Fruit fly (Drosophila melanogaster) whole organism, embryonic: ENCODE measurements around the gene Snx6.

Experiments used
- Atf3 ChIP-seq: fragments of 200-800 bp; sonication (Bioruptor generic); optimal IDR thresholded peaks from 3 replicates; lab custom pipeline; 2016; ENCODE audit warnings: missing biosample characterization, missing genetic modification characterization
- BEAF-32 ChIP-seq: fragments of 200-800 bp; sonication (Bioruptor generic); optimal IDR thresholded peaks from 3 replicates; lab custom pipeline; 2017; ENCODE audit warnings: missing biosample characterization, missing genetic modification characterization, mild to moderate bottlenecking, moderate library complexity, missing genetic modification reagents
- CG10147 ChIP-seq: fragments of 200-800 bp; sonication (Bioruptor generic); optimal IDR thresholded peaks from 2 replicates; lab custom pipeline; 2019; ENCODE audit warnings: missing biosample characterization, mild to moderate bottlenecking, missing genetic modification characterization, moderate library complexity
- CG11093 ChIP-seq: fragments of 200-800 bp; sonication (Bioruptor generic); IDR thresholded peaks from 3 replicates; pipeline ENCODE4 v1.3.6; 2022; ENCODE audit warnings: missing biosample characterization, missing genetic modification characterization
- CG11695 ChIP-seq: fragments of 200-800 bp; sonication (Bioruptor generic); IDR thresholded peaks from 3 replicates; pipeline ENCODE4 v1.3.6; 2022; ENCODE audit warnings: missing biosample characterization, missing genetic modification characterization
- CG12104 ChIP-seq: fragments of 200-800 bp; sonication (Bioruptor generic); optimal IDR thresholded peaks from 3 replicates; lab custom pipeline; 2016; ENCODE audit warnings: missing biosample characterization, missing genetic modification characterization
- CG12769 ChIP-seq: fragments of 200-800 bp; sonication (Bioruptor generic); optimal IDR thresholded peaks from 2 replicates; lab custom pipeline; 2019; ENCODE audit warnings: missing biosample characterization, mild to moderate bottlenecking, missing genetic modification characterization, moderate library complexity
- CG13287 ChIP-seq: fragments of 200-800 bp; sonication (Bioruptor generic); IDR thresholded peaks from 2 replicates; pipeline ENCODE4 v1.3.6; 2022; ENCODE audit warnings: missing biosample characterization, missing genetic modification characterization; ENCODE audit not compliant: partially characterized antibody
- CG15269 ChIP-seq: fragments of 200-800 bp; sonication (Bioruptor generic); optimal IDR thresholded peaks from 2 replicates; lab custom pipeline; 2018; ENCODE audit warnings: missing biosample characterization, mild to moderate bottlenecking, missing genetic modification characterization, moderate library complexity
- CG1529 ChIP-seq: fragments of 200-800 bp; sonication (Bioruptor generic); optimal IDR thresholded peaks from 3 replicates; lab custom pipeline; 2018; ENCODE audit warnings: missing biosample characterization, missing genetic modification characterization
- CG15514 ChIP-seq: fragments of 200-800 bp; sonication (Bioruptor generic); optimal IDR thresholded peaks from 3 replicates; lab custom pipeline; 2017; ENCODE audit warnings: missing biosample characterization, missing genetic modification characterization, mild to moderate bottlenecking, moderate library complexity, missing genetic modification reagents
- CG17186 ChIP-seq: fragments of 200-800 bp; sonication (Bioruptor generic); optimal IDR thresholded peaks from 3 replicates; lab custom pipeline; 2017; ENCODE audit warnings: missing biosample characterization, missing genetic modification reagents, missing genetic modification characterization
- CG2116 ChIP-seq: fragments of 200-800 bp; sonication (Bioruptor generic); optimal IDR thresholded peaks from 3 replicates; lab custom pipeline; 2018; ENCODE audit warnings: missing biosample characterization, mild to moderate bottlenecking, missing genetic modification characterization
- CG2889 ChIP-seq: fragments of 200-800 bp; sonication (Bioruptor generic); IDR thresholded peaks from 3 replicates; pipeline ENCODE4 v1.3.6; 2022; ENCODE audit warnings: missing biosample characterization, missing genetic modification characterization
- CG31365 ChIP-seq: fragments of 200-800 bp; sonication (Bioruptor generic); optimal IDR thresholded peaks from 2 replicates; lab custom pipeline; 2018; ENCODE audit warnings: missing biosample characterization, mild to moderate bottlenecking, missing genetic modification characterization
- CG31441 ChIP-seq: fragments of 200-800 bp; sonication (Bioruptor generic); IDR thresholded peaks from 2 replicates; pipeline ENCODE4 v1.3.6; 2022; ENCODE audit warnings: missing biosample characterization, missing genetic modification characterization
- CG34376 ChIP-seq: fragments of 200-800 bp; sonication (Bioruptor generic); optimal IDR thresholded peaks from 2 replicates; lab custom pipeline; 2018; ENCODE audit warnings: missing biosample characterization, mild to moderate bottlenecking, missing genetic modification characterization
- CG34422 ChIP-seq: fragments of 200-800 bp; sonication (Bioruptor generic); IDR thresholded peaks from 3 replicates; pipeline ENCODE4 v1.3.6; 2022; ENCODE audit warnings: missing biosample characterization, missing genetic modification characterization
- CG3838 ChIP-seq: fragments of 200-800 bp; sonication (Bioruptor generic); optimal IDR thresholded peaks from 3 replicates; lab custom pipeline; 2016; ENCODE audit warnings: missing biosample characterization, missing genetic modification characterization
- CG3847 ChIP-seq: fragments of 200-800 bp; sonication (Bioruptor generic); IDR thresholded peaks from 2 replicates; pipeline ENCODE4 v1.3.6; 2022; ENCODE audit warnings: missing biosample characterization, missing genetic modification characterization
- CG4707 ChIP-seq: fragments of 200-800 bp; sonication (Bioruptor generic); optimal IDR thresholded peaks from 2 replicates; lab custom pipeline; 2018; ENCODE audit warnings: missing biosample characterization, mild to moderate bottlenecking, missing genetic modification characterization, moderate library complexity
- CG6272 ChIP-seq: fragments of 200-800 bp; sonication (Bioruptor generic); IDR thresholded peaks from 2 replicates; pipeline ENCODE4 v1.3.6; 2022; ENCODE audit warnings: missing biosample characterization, missing genetic modification characterization
- CG7357 ChIP-seq: fragments of 200-800 bp; sonication (Bioruptor generic); IDR thresholded peaks from 3 replicates; pipeline ENCODE4 v1.3.6; 2022; ENCODE audit warnings: missing biosample characterization, missing genetic modification characterization
- CG9817 ChIP-seq: fragments of 200-800 bp; sonication (Bioruptor generic); optimal IDR thresholded peaks from 2 replicates; lab custom pipeline; 2018; ENCODE audit warnings: missing biosample characterization, mild to moderate bottlenecking, missing genetic modification characterization, moderate library complexity
- Dek ChIP-seq: fragments of 200-800 bp; sonication (Bioruptor generic); optimal IDR thresholded peaks from 3 replicates; lab custom pipeline; 2019; ENCODE audit warnings: missing biosample characterization, mild to moderate bottlenecking, missing genetic modification characterization, moderate library complexity
- E2f1 ChIP-seq: fragments of 200-800 bp; sonication (Bioruptor generic); IDR thresholded peaks from 2 replicates; pipeline ENCODE4 v1.3.6; 2022; ENCODE audit warnings: missing biosample characterization, missing genetic modification characterization
- Neu2 ChIP-seq: fragments of 200-800 bp; sonication (Bioruptor generic); optimal IDR thresholded peaks from 3 replicates; lab custom pipeline; 2016; ENCODE audit warnings: missing biosample characterization, missing genetic modification characterization, borderline replicate concordance
- Nf-YB ChIP-seq: fragments of 200-800 bp; sonication (Bioruptor generic); optimal IDR thresholded peaks from 3 replicates; lab custom pipeline; 2019; ENCODE audit warnings: missing biosample characterization, mild to moderate bottlenecking, missing genetic modification characterization, moderate library complexity
- NfI ChIP-seq: fragments of 200-800 bp; sonication (Bioruptor generic); optimal IDR thresholded peaks from 3 replicates; lab custom pipeline; 2018; ENCODE audit warnings: missing biosample characterization, mild to moderate bottlenecking, missing genetic modification characterization, moderate library complexity
- PHDP ChIP-seq: fragments of 200-800 bp; sonication (Bioruptor generic); optimal IDR thresholded peaks from 3 replicates; lab custom pipeline; 2018; ENCODE audit warnings: missing biosample characterization, mild to moderate bottlenecking, missing genetic modification characterization, moderate library complexity
- Sox100B ChIP-seq: fragments of 200-800 bp; sonication (Bioruptor generic); optimal IDR thresholded peaks from 3 replicates; lab custom pipeline; 2018; ENCODE audit warnings: missing biosample characterization, mild to moderate bottlenecking, missing genetic modification characterization
- YL-1 ChIP-seq: fragments of 200-800 bp; sonication (Bioruptor generic); optimal IDR thresholded peaks from 3 replicates; lab custom pipeline; 2017; ENCODE audit warnings: missing biosample characterization, mild to moderate bottlenecking, missing genetic modification characterization
- ara ChIP-seq: fragments of 200-800 bp; sonication (Bioruptor generic); IDR thresholded peaks from 2 replicates; pipeline ENCODE4 v1.3.6; 2022; ENCODE audit warnings: missing biosample characterization, missing genetic modification characterization
- bigmax ChIP-seq: fragments of 200-800 bp; sonication (Bioruptor generic); optimal IDR thresholded peaks from 2 replicates; lab custom pipeline; 2018; ENCODE audit warnings: missing biosample characterization, mild to moderate bottlenecking, missing genetic modification characterization
- chm ChIP-seq: fragments of 200-800 bp; sonication (Bioruptor generic); IDR thresholded peaks from 2 replicates; pipeline ENCODE4 v1.3.6; 2022; ENCODE audit warnings: missing biosample characterization, missing genetic modification characterization
- chn ChIP-seq: fragments of 200-800 bp; sonication (Bioruptor generic); optimal IDR thresholded peaks from 2 replicates; lab custom pipeline; 2016; ENCODE audit warnings: missing biosample characterization, missing genetic modification characterization
- disco-r ChIP-seq: fragments of 200-800 bp; sonication (Bioruptor generic); optimal IDR thresholded peaks from 2 replicates; lab custom pipeline; 2016; ENCODE audit warnings: missing biosample characterization, missing genetic modification characterization
- exex ChIP-seq: fragments of 200-800 bp; sonication (Bioruptor generic); optimal IDR thresholded peaks from 4 replicates; lab custom pipeline; 2018; ENCODE audit warnings: missing biosample characterization, mild to moderate bottlenecking, missing genetic modification characterization, moderate library complexity
- fd64A ChIP-seq: fragments of 200-800 bp; sonication (Bioruptor generic); optimal IDR thresholded peaks from 3 replicates; lab custom pipeline; 2018; ENCODE audit warnings: missing biosample characterization, mild to moderate bottlenecking, missing genetic modification characterization
- gcm2 ChIP-seq: fragments of 200-800 bp; sonication (Bioruptor generic); optimal IDR thresholded peaks from 2 replicates; lab custom pipeline; 2016; ENCODE audit warnings: missing biosample characterization, missing genetic modification characterization
- gem ChIP-seq: fragments of 200-800 bp; sonication (Bioruptor generic); optimal IDR thresholded peaks from 2 replicates; lab custom pipeline; 2019; ENCODE audit warnings: missing biosample characterization, mild to moderate bottlenecking, missing genetic modification characterization, moderate library complexity
- gsb ChIP-seq: fragments of 200-800 bp; sonication (Bioruptor generic); IDR thresholded peaks from 2 replicates; pipeline ENCODE4 v1.3.6; 2022; ENCODE audit warnings: missing biosample characterization, missing genetic modification characterization
- h ChIP-seq: fragments of >200 bp; optimal IDR thresholded peaks from 2 replicates; lab custom pipeline; 2017
- ham ChIP-seq: fragments of 200-800 bp; sonication (Bioruptor generic); IDR thresholded peaks from 2 replicates; pipeline ENCODE4 v1.3.6; 2022; ENCODE audit warnings: missing biosample characterization, missing genetic modification characterization
- hb ChIP-seq: fragments of 200-800 bp; sonication (Bioruptor generic); IDR thresholded peaks from 3 replicates; pipeline ENCODE4 v1.3.6; 2022; ENCODE audit warnings: missing biosample characterization, missing genetic modification characterization; ENCODE audit not compliant: partially characterized antibody
- jing ChIP-seq: fragments of 200-800 bp; sonication (Bioruptor generic); optimal IDR thresholded peaks from 2 replicates; lab custom pipeline; 2018; ENCODE audit warnings: missing biosample characterization, mild to moderate bottlenecking, missing genetic modification characterization
- mirr ChIP-seq: fragments of 200-800 bp; sonication (Bioruptor generic); optimal IDR thresholded peaks from 3 replicates; lab custom pipeline; 2018; ENCODE audit warnings: missing biosample characterization, mild to moderate bottlenecking, missing genetic modification characterization
- sug ChIP-seq: fragments of 200-800 bp; optimal IDR thresholded peaks from 2 replicates; lab custom pipeline; 2019; ENCODE audit warnings: missing biosample characterization, mild to moderate bottlenecking, missing genetic modification characterization, moderate library complexity
- tna ChIP-seq: fragments of 200-800 bp; sonication (Bioruptor generic); IDR thresholded peaks from 2 replicates; pipeline ENCODE4 v1.3.6; 2022; ENCODE audit warnings: missing biosample characterization, missing genetic modification characterization; ENCODE audit not compliant: partially characterized antibody
- ttk ChIP-seq: fragments of 200-800 bp; sonication (Bioruptor generic); IDR thresholded peaks from 2 replicates; pipeline ENCODE4 v2.1.2; 2022; ENCODE audit warnings: missing biosample characterization, missing genetic modification characterization
- vnd ChIP-seq: fragments of 200-800 bp; sonication (Bioruptor generic); IDR thresholded peaks from 3 replicates; pipeline ENCODE4 v1.3.6; 2022; ENCODE audit warnings: missing biosample characterization, missing genetic modification characterization; ENCODE audit not compliant: partially characterized antibody

Snx6 gene

DNA sequence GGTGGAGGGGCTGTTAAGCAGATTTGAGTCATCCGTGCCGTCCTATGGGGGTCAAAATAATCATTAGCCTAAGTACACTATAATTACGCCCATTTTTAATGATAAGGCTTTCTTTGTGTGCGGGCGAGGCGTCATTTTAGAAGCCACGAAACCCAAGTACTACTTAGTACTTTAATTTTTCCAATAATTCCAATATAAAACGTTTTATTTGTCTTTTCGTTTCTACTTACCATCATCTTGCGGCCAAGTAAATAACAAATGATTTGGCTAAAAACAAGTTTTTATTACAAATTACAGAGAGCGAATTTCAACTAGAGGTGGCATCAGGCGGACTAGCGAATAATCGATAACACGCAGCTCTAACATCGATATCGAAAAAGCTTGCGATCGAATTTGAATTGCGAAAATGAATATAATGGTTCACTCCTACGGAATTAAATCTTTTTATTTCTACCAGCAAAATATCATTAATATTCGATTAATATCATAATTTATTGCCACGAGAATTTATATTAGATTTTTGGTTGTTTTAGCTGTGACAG, at the start of gene Snx6 (continued):
- TF ChIP-seq E2f1 (GFP tag; lab: Robert Waterston, UW), result no peak
- peak; percentile 44 for TF ChIP-seq CG2116
- peak; percentile 14 for TF ChIP-seq YL-1 (GFP tag; lab: Kevin White, UChicago)
- peak; percentile 63; the same call in 2 of the 3 replicates for TF ChIP-seq vnd (GFP tag; lab: Robert Waterston, UW)
- TF ChIP-seq exex (tag; lab: Kevin White, UChicago), result peak; percentile 80
- TF ChIP-seq CG11093 (GFP tag; lab: Robert Waterston, UW), result no peak
- no peak for TF ChIP-seq CG31365 (tag; lab: Kevin White, UChicago)
- TF ChIP-seq Sox100B (GFP tag; lab: Kevin White, UChicago), result no peak
- TF ChIP-seq Nf-YB (GFP tag; lab: Kevin White, UChicago), result no peak
- no peak for TF ChIP-seq gcm2
- TF ChIP-seq sug (tag; lab: Kevin White, UChicago), result peak; percentile 80
- TF ChIP-seq CG15514 (GFP tag; lab: Kevin White, UChicago), result no peak
- TF ChIP-seq gem (tag; lab: Kevin White, UChicago), result no peak
- no peak for TF ChIP-seq Dek (tag; lab: Kevin White, UChicago)
- no peak for TF ChIP-seq CG17186 (GFP tag; lab: Kevin White, UChicago)
- TF ChIP-seq disco-r (GFP tag; lab: Kevin White, UChicago), result no peak
- no peak for TF ChIP-seq CG34376 (GFP tag; lab: Kevin White, UChicago)
- no peak for TF ChIP-seq CG2889 (GFP tag; lab: Robert Waterston, UW)
- no peak for TF ChIP-seq CG34422 (GFP tag; lab: Robert Waterston, UW)
- TF ChIP-seq Atf3 (GFP tag; lab: Kevin White, UChicago), result no peak
- no peak for TF ChIP-seq CG12769 (tag; lab: Kevin White, UChicago)
- TF ChIP-seq PHDP (tag; lab: Kevin White, UChicago), result no peak
- no peak for TF ChIP-seq Neu2 (GFP tag; lab: Kevin White, UChicago)
- TF ChIP-seq CG6272 (GFP tag; lab: Robert Waterston, UW), result no peak
- TF ChIP-seq gsb, result no peak
- no peak for TF ChIP-seq CG3847
- TF ChIP-seq NfI (GFP tag; lab: Kevin White, UChicago), result no peak
- TF ChIP-seq CG7357 (GFP tag; lab: Robert Waterston, UW), result no peak
- TF ChIP-seq mirr, result no peak
- TF ChIP-seq CG1529 (GFP tag; lab: Kevin White, UChicago), result no peak
- no peak for TF ChIP-seq CG3838 (GFP tag; lab: Kevin White, UChicago)
- TF ChIP-seq CG4707 (GFP tag; lab: Kevin White, UChicago), result no peak
- TF ChIP-seq tna (GFP tag; lab: Robert Waterston, UW), result 0 out of 2 replicates have a peak, but pooled peaks have one; percentile 39
- no peak for TF ChIP-seq CG9817 (tag; lab: Kevin White, UChicago)
- no peak for TF ChIP-seq jing (GFP tag; lab: Kevin White, UChicago)
- no peak for TF ChIP-seq CG11695 (GFP tag; lab: Robert Waterston, UW)
- TF ChIP-seq ttk, result no peak
- TF ChIP-seq bigmax (GFP tag; lab: Kevin White, UChicago), result no peak
- no peak for TF ChIP-seq ara (GFP tag; lab: Robert Waterston, UW)
- TF ChIP-seq CG15269 (tag; lab: Kevin White, UChicago), result no peak
- no peak for TF ChIP-seq hb
- no peak for TF ChIP-seq chn (GFP tag; lab: Kevin White, UChicago)
- TF ChIP-seq chm (GFP tag; lab: Robert Waterston, UW), result no peak
- TF ChIP-seq BEAF-32 (GFP tag; lab: Kevin White, UChicago), result peak; percentile 64
- TF ChIP-seq CG31441 (GFP tag; lab: Robert Waterston, UW), result no peak
- TF ChIP-seq h (lab: Kevin White, UChicago), result no peak
- TF ChIP-seq CG10147 (GFP tag; lab: Kevin White, UChicago), result no peak
- peak; percentile 86 for TF ChIP-seq CG13287 (GFP tag; lab: Robert Waterston, UW)
- no peak for TF ChIP-seq CG12104
- TF ChIP-seq ham, result no peak
- no peak for TF ChIP-seq fd64A (GFP tag; lab: Kevin White, UChicago)
